Worm (Caenorhabditis elegans): ENCODE measurements around the gene C14A11.5.

The C14A11.5 gene

ce11 chrX:2814097-2814720, 6.9 kb upstream of the C14A11.5 start, which contains the start of gene C14A11.6:
Gene C14A11.6, minus strand, starts transcription at chrX:2814147.
- TF ChIP-seq nfya-1 (tag; optimal IDR thresholded peaks at IDR 0.05; ENCODE audit: insufficient read depth) (peak; percentile 38), lin-39 (tag; optimal IDR thresholded peaks at IDR 0.05) (peak; percentile 19), lsy-12 (tag; optimal IDR thresholded peaks at IDR 0.05) (no peak), sea-2 (GFP tag; optimal IDR thresholded peaks at IDR 0.05) (no peak), skn-1 (tag; optimal IDR thresholded peaks at IDR 0.05) (no peak), hmg-11 (tag; optimal IDR thresholded peaks at IDR 0.05) (peak; percentile 14)

- peak; percentile 78 for TF ChIP-seq snpc-4 (tag; optimal IDR thresholded peaks at IDR 0.05)
- TF ChIP-seq fos-1 (tag; optimal IDR thresholded peaks at IDR 0.05), result no peak
- peak; percentile 90 for TF ChIP-seq skn-1 (tag; optimal IDR thresholded peaks at IDR 0.05)
- TF ChIP-seq nhr-12 (tag; optimal IDR thresholded peaks at IDR 0.05), result no peak
- TF ChIP-seq nhr-67 (tag; optimal IDR thresholded peaks at IDR 0.05), result no peak
- peak; percentile 57 for TF ChIP-seq nhr-11 (tag; optimal IDR thresholded peaks at IDR 0.05)
- TF ChIP-seq unc-62 (GFP tag; optimal IDR thresholded peaks at IDR 0.05), result no peak
- TF ChIP-seq mml-1 (tag; optimal IDR thresholded peaks at IDR 0.05), result no peak
- TF ChIP-seq hmg-11 (tag; optimal IDR thresholded peaks at IDR 0.05), result peak; percentile 98
- TF ChIP-seq elt-2 (tag; optimal IDR thresholded peaks at IDR 0.05), result peak; percentile 76
- no peak for TF ChIP-seq fkh-2 (tag; optimal IDR thresholded peaks at IDR 0.05)
- TF ChIP-seq lsy-12 (tag; optimal IDR thresholded peaks at IDR 0.05), result peak; percentile 85
- peak; percentile 78 for TF ChIP-seq lin-15B (tag; optimal IDR thresholded peaks at IDR 0.05)
- TF ChIP-seq ceh-82 (tag; optimal IDR thresholded peaks at IDR 0.05), result peak; percentile 78
- TF ChIP-seq daf-12 (tag; optimal IDR thresholded peaks at IDR 0.05), result no peak
- peak; percentile 94 for TF ChIP-seq fkh-10 (GFP tag; optimal IDR thresholded peaks at IDR 0.05)
- no peak for TF ChIP-seq eor-1 (tag; optimal IDR thresholded peaks at IDR 0.05)
- TF ChIP-seq sea-2 (GFP tag; optimal IDR thresholded peaks at IDR 0.05), result no peak
- peak; percentile 92 for TF ChIP-seq nhr-43 (tag; optimal IDR thresholded peaks at IDR 0.05; ENCODE audit: poor library complexity, severe bottlenecking)
- TF ChIP-seq mdl-1 (tag; optimal IDR thresholded peaks at IDR 0.05), result no peak
- TF ChIP-seq nfya-1 (tag; optimal IDR thresholded peaks at IDR 0.05; ENCODE audit: insufficient read depth), result peak; percentile 90
- TF ChIP-seq pha-4 (tag; optimal IDR thresholded peaks at IDR 0.05), result peak; percentile 82
- TF ChIP-seq nhr-76 (tag; optimal IDR thresholded peaks at IDR 0.05), result no peak
- TF ChIP-seq nhr-28 (tag; optimal IDR thresholded peaks at IDR 0.05), result no peak
- TF ChIP-seq zag-1 (tag; optimal IDR thresholded peaks at IDR 0.05), result peak; percentile 61
- peak; percentile 91 for TF ChIP-seq jun-1 (tag; optimal IDR thresholded peaks at IDR 0.05)
- peak; percentile 27 for TF ChIP-seq nhr-77 (tag; optimal IDR thresholded peaks at IDR 0.05)
- no peak for TF ChIP-seq ama-1 (optimal IDR thresholded peaks at IDR 0.05)
- TF ChIP-seq R02D3.7 (tag; optimal IDR thresholded peaks at IDR 0.05), result peak; percentile 57
- no peak for TF ChIP-seq unc-39 (tag; optimal IDR thresholded peaks at IDR 0.05)
- TF ChIP-seq ztf-11 (tag; optimal IDR thresholded peaks at IDR 0.05), result no peak
- peak; percentile 92 for TF ChIP-seq tbx-2 (tag; optimal IDR thresholded peaks at IDR 0.05)
- peak; percentile 95 for TF ChIP-seq lin-39 (tag; optimal IDR thresholded peaks at IDR 0.05)
- TF ChIP-seq nhr-237 (tag; optimal IDR thresholded peaks at IDR 0.05), result no peak
- TF ChIP-seq ceh-9 (tag; optimal IDR thresholded peaks at IDR 0.05), result no peak
- TF ChIP-seq ceh-16 (tag; optimal IDR thresholded peaks at IDR 0.05), result no peak
- peak; percentile 89 for TF ChIP-seq nhr-23 (tag; optimal IDR thresholded peaks at IDR 0.05)
- no peak for TF ChIP-seq aly-2 (tag; optimal IDR thresholded peaks at IDR 0.05)
- TF ChIP-seq egl-27 (tag; optimal IDR thresholded peaks at IDR 0.05), result peak; percentile 45
- TF ChIP-seq elt-3 (tag; optimal IDR thresholded peaks at IDR 0.05), result no peak
- TF ChIP-seq ceh-28 (tag; optimal IDR thresholded peaks at IDR 0.05), result peak; percentile 82
- peak; percentile 6 for TF ChIP-seq ZK546.5 (tag; optimal IDR thresholded peaks at IDR 0.05)
- TF ChIP-seq ztf-4 (tag; optimal IDR thresholded peaks at IDR 0.05), result no peak
- TF ChIP-seq pqm-1 (tag; optimal IDR thresholded peaks at IDR 0.05), result peak; percentile 58
- TF ChIP-seq nhr-25 (tag; optimal IDR thresholded peaks at IDR 0.05), result peak; percentile 59
- TF ChIP-seq elt-1 (tag; optimal IDR thresholded peaks at IDR 0.05), result peak; percentile 16
- TF ChIP-seq egl-5 (tag; optimal IDR thresholded peaks at IDR 0.05), result peak; percentile 81
Measured at ce11 chrX:2809611-2810010, 2.3 kb upstream of the C14A11.5 start, which contains the start of gene C14A11.9. Gene C14A11.9, minus strand, starts transcription at chrX:2809637.

Data from whole organism, L3 larva.